Worm (Caenorhabditis elegans) whole organism, mixed stage, embryonic: ENCODE results near the gene ndx-9.

Experiments used
- M03D4.4 ChIP-seq: sonication (generic microtip); optimal IDR thresholded peaks from 2 replicates; lab custom pipeline; 2017; ENCODE audit warnings: mild to moderate bottlenecking, missing genetic modification characterization, missing compliant biosample characterization
- bed-3 ChIP-seq: fragments of 200-800 bp; sonication (Bioruptor generic); optimal IDR thresholded peaks from 3 replicates; lab custom pipeline; 2018; ENCODE audit warnings: mild to moderate bottlenecking, missing genetic modification characterization, moderate library complexity, missing compliant biosample characterization
- blmp-1 ChIP-seq: fragments of 150-350 bp; optimal IDR thresholded peaks from 2 replicates; lab custom pipeline; 2014; ENCODE audit warnings: missing biosample characterization, missing genetic modification characterization
- ceh-39 ChIP-seq: fragments of 150-350 bp; optimal IDR thresholded peaks from 2 replicates; lab custom pipeline; 2014; ENCODE audit warnings: missing biosample characterization, missing genetic modification characterization
- ceh-43 ChIP-seq: fragments of 200-800 bp; sonication (Bioruptor generic); optimal IDR thresholded peaks from 2 replicates; lab custom pipeline; 2018; ENCODE audit warnings: mild to moderate bottlenecking, missing genetic modification characterization, moderate library complexity, missing compliant biosample characterization
- ceh-83 ChIP-seq: fragments of 200-800 bp; sonication (Bioruptor generic); optimal IDR thresholded peaks from 2 replicates; lab custom pipeline; 2018; ENCODE audit warnings: mild to moderate bottlenecking, missing genetic modification characterization, missing compliant biosample characterization
- ces-1 ChIP-seq: fragments of 150-350 bp; optimal IDR thresholded peaks from 2 replicates; lab custom pipeline; 2014; ENCODE audit warnings: missing biosample characterization, missing genetic modification reagents, missing genetic modification characterization
- cnd-1 ChIP-seq: fragments of 200-800 bp; sonication (Bioruptor generic); optimal IDR thresholded peaks from 2 replicates; lab custom pipeline; 2018; ENCODE audit warnings: mild to moderate bottlenecking, missing genetic modification characterization, missing compliant biosample characterization
- elt-1 ChIP-seq: sonication (generic microtip); optimal IDR thresholded peaks from 2 replicates; lab custom pipeline; 2017; ENCODE audit warnings: missing genetic modification characterization, mild to moderate bottlenecking, missing compliant biosample characterization, antibody characterized with exemption, moderate library complexity, borderline replicate concordance; ENCODE audit not compliant: insufficient read depth
- elt-3 ChIP-seq: fragments of 150-350 bp; optimal IDR thresholded peaks from 2 replicates; lab custom pipeline; 2014; ENCODE audit warnings: missing biosample characterization, missing genetic modification characterization
- flh-1 ChIP-seq: fragments of 200-800 bp; sonication (Bioruptor generic); optimal IDR thresholded peaks from 2 replicates; lab custom pipeline; 2018; ENCODE audit warnings: mild to moderate bottlenecking, missing genetic modification characterization, moderate library complexity, missing compliant biosample characterization
- hlh-1 ChIP-seq: fragments of 150-350 bp; optimal IDR thresholded peaks from 2 replicates; lab custom pipeline; 2014; ENCODE audit warnings: missing biosample characterization, missing genetic modification reagents, missing genetic modification characterization
- lin-13 ChIP-seq: fragments of 150-350 bp; optimal IDR thresholded peaks from 2 replicates; lab custom pipeline; 2014; ENCODE audit warnings: missing biosample characterization, missing genetic modification characterization
- lin-32 ChIP-seq: fragments of 200-800 bp; sonication (Bioruptor generic); optimal IDR thresholded peaks from 2 replicates; lab custom pipeline; 2018; ENCODE audit warnings: mild to moderate bottlenecking, missing genetic modification characterization, missing compliant biosample characterization
- lsy-2 ChIP-seq: fragments of 150-350 bp; optimal IDR thresholded peaks from 2 replicates; lab custom pipeline; 2014; ENCODE audit warnings: missing biosample characterization, missing genetic modification characterization
- mab-5 ChIP-seq: fragments of 150-350 bp; optimal IDR thresholded peaks from 2 replicates; lab custom pipeline; 2014; ENCODE audit warnings: missing biosample characterization, missing genetic modification characterization
- mep-1 ChIP-seq: fragments of 150-350 bp; optimal IDR thresholded peaks from 2 replicates; lab custom pipeline; 2017; ENCODE audit warnings: missing biosample characterization, missing genetic modification reagents, missing genetic modification characterization, inconsistent platforms
- mls-2 ChIP-seq: sonication (generic microtip); optimal IDR thresholded peaks from 2 replicates; lab custom pipeline; 2016; ENCODE audit warnings: mild to moderate bottlenecking, missing genetic modification characterization, moderate library complexity, missing compliant biosample characterization
- nhr-12 ChIP-seq: fragments of 150-350 bp; optimal IDR thresholded peaks from 2 replicates; lab custom pipeline; 2014; ENCODE audit warnings: missing biosample characterization, missing genetic modification characterization
- nhr-2 ChIP-seq: fragments of 150-350 bp; optimal IDR thresholded peaks from 2 replicates; lab custom pipeline; 2014; ENCODE audit warnings: missing biosample characterization, missing genetic modification characterization
- nhr-237 ChIP-seq: fragments of 150-350 bp; optimal IDR thresholded peaks from 2 replicates; lab custom pipeline; 2014; ENCODE audit warnings: missing biosample characterization, missing genetic modification characterization
- nhr-76 ChIP-seq: sonication (generic microtip); optimal IDR thresholded peaks from 2 replicates; lab custom pipeline; 2017; ENCODE audit warnings: missing biosample characterization, missing genetic modification characterization
- pha-4 ChIP-seq: fragments of 150-350 bp; optimal IDR thresholded peaks from 2 replicates; lab custom pipeline; 2018; ENCODE audit warnings: missing biosample characterization, missing genetic modification reagents, missing genetic modification characterization
- sem-2 ChIP-seq: fragments of 200-800 bp; sonication (Bioruptor generic); optimal IDR thresholded peaks from 2 replicates; lab custom pipeline; 2018; ENCODE audit warnings: mild to moderate bottlenecking, missing genetic modification characterization, missing compliant biosample characterization
- snpc-4 ChIP-seq: fragments of 150-350 bp; optimal IDR thresholded peaks from 2 replicates; lab custom pipeline; 2014; ENCODE audit warnings: missing biosample characterization, missing genetic modification characterization
- sptf-1 ChIP-seq: sonication (generic microtip); optimal IDR thresholded peaks from 2 replicates; lab custom pipeline; 2017; ENCODE audit warnings: mild to moderate bottlenecking, missing genetic modification characterization, moderate library complexity, missing compliant biosample characterization
- unc-120 ChIP-seq: sonication (generic microtip); optimal IDR thresholded peaks from 2 replicates; lab custom pipeline; 2017; ENCODE audit warnings: missing genetic modification characterization, missing compliant biosample characterization; ENCODE audit not compliant: poor library complexity, severe bottlenecking
- unc-39 ChIP-seq: fragments of 150-350 bp; optimal IDR thresholded peaks from 2 replicates; lab custom pipeline; 2014; ENCODE audit warnings: missing biosample characterization, missing genetic modification characterization
- unc-62 ChIP-seq: fragments of 150-350 bp; optimal IDR thresholded peaks from 2 replicates; lab custom pipeline; 2014; ENCODE audit warnings: missing biosample characterization, missing genetic modification reagents, missing genetic modification characterization
- zip-8 ChIP-seq: fragments of 150-350 bp; optimal IDR thresholded peaks from 2 replicates; lab custom pipeline; 2014; ENCODE audit warnings: missing biosample characterization, missing genetic modification characterization
- ztf-11 ChIP-seq: fragments of 150-350 bp; optimal IDR thresholded peaks from 2 replicates; lab custom pipeline; 2014; ENCODE audit warnings: missing biosample characterization, missing genetic modification characterization

The ndx-9 gene

ce11 chrIV:11008255-11008654 lies 3.6 kb downstream of the ndx-9 start:
- TF ChIP-seq blmp-1 (tag; lab: Kevin White, UChicago) (peak; percentile 54), ceh-83 (GFP tag; lab: Kevin White, UChicago) (no peak), bed-3 (GFP tag; lab: Kevin White, UChicago) (no peak), hlh-1 (tag; lab: Kevin White, UChicago) (no peak), flh-1 (GFP tag; lab: Kevin White, UChicago) (no peak), pha-4 (peak; percentile 31), unc-62 (GFP tag; lab: Kevin White, UChicago) (no peak), ceh-43 (GFP tag; lab: Kevin White, UChicago) (no peak)

- TF ChIP-seq ceh-39 (tag; lab: Kevin White, UChicago), result no peak
- TF ChIP-seq mab-5 (tag; lab: Kevin White, UChicago), result no peak
- no peak for TF ChIP-seq blmp-1 (tag; lab: Kevin White, UChicago)
- no peak for TF ChIP-seq hlh-1 (tag; lab: Kevin White, UChicago)
- TF ChIP-seq ceh-43 (GFP tag; lab: Kevin White, UChicago), result no peak
- TF ChIP-seq lin-32 (GFP tag; lab: Kevin White, UChicago), result no peak
- TF ChIP-seq nhr-2 (tag; lab: Kevin White, UChicago), result no peak
- TF ChIP-seq sem-2 (GFP tag; lab: Kevin White, UChicago), result no peak
- no peak for TF ChIP-seq lsy-2 (tag; lab: Kevin White, UChicago)
- TF ChIP-seq nhr-237, result no peak
- TF ChIP-seq sptf-1, result no peak
- TF ChIP-seq elt-3 (tag; lab: Kevin White, UChicago), result no peak
- TF ChIP-seq nhr-12, result no peak
These were observed 5.0 kb downstream of the ndx-9 start for ce11 chrIV:11006868-11007267.

ce11 chrIV:11006383-11006782 lies 5.4 kb downstream of the ndx-9 start:
- no peak for TF ChIP-seq snpc-4 (tag; lab: Kevin White, UChicago)
- TF ChIP-seq lsy-2 (tag; lab: Kevin White, UChicago), result no peak
- TF ChIP-seq flh-1 (GFP tag; lab: Kevin White, UChicago), result no peak
- no peak for TF ChIP-seq lin-13 (tag; lab: Kevin White, UChicago)
- no peak for TF ChIP-seq cnd-1
- TF ChIP-seq unc-39 (tag; lab: Kevin White, UChicago), result no peak
- TF ChIP-seq lin-32 (GFP tag; lab: Kevin White, UChicago), result no peak
- TF ChIP-seq sptf-1, result no peak
- no peak for TF ChIP-seq elt-3 (tag; lab: Kevin White, UChicago)
- TF ChIP-seq nhr-237, result no peak
- no peak for TF ChIP-seq mls-2
- TF ChIP-seq, all 35 proteins: peak for 0

- no peak for TF ChIP-seq unc-120 (tag; lab: Kevin White, UChicago)
- TF ChIP-seq pha-4, result no peak
- TF ChIP-seq mls-2, result no peak
- no peak for TF ChIP-seq sem-2 (GFP tag; lab: Kevin White, UChicago)
- TF ChIP-seq lsy-2 (tag; lab: Kevin White, UChicago), result no peak
- TF ChIP-seq mab-5 (tag; lab: Kevin White, UChicago), result no peak
- TF ChIP-seq hlh-1 (tag; lab: Kevin White, UChicago), result no peak
- no peak for TF ChIP-seq elt-3 (tag; lab: Kevin White, UChicago)
- TF ChIP-seq mep-1 (tag; lab: Kevin White, UChicago), result no peak
- TF ChIP-seq, all 35 proteins: peak for 0
These were observed 7.5 kb downstream of the ndx-9 start, which contains the start of gene F13H10.1 for ce11 chrIV:11004273-11004672. TSS of gene F13H10.1 (plus strand) at chrIV:11004573.

- TF ChIP-seq nhr-2 (tag; lab: Kevin White, UChicago), result no peak
- TF ChIP-seq elt-1 (tag; lab: Kevin White, UChicago), result no peak
- no peak for TF ChIP-seq nhr-12
- no peak for TF ChIP-seq ceh-83 (GFP tag; lab: Kevin White, UChicago)
- TF ChIP-seq ces-1 (GFP tag; lab: Kevin White, UChicago), result no peak
- no peak for TF ChIP-seq nhr-76
- no peak for TF ChIP-seq cnd-1
- TF ChIP-seq bed-3 (GFP tag; lab: Kevin White, UChicago), result no peak
- TF ChIP-seq elt-3 (tag; lab: Kevin White, UChicago), result no peak
- no peak for TF ChIP-seq blmp-1 (tag; lab: Kevin White, UChicago)
- no peak for TF ChIP-seq mep-1 (tag; lab: Kevin White, UChicago)
- no peak for TF ChIP-seq ztf-11
- no peak for TF ChIP-seq M03D4.4 (tag; lab: Kevin White, UChicago)
- no peak for TF ChIP-seq ceh-39 (tag; lab: Kevin White, UChicago)
- TF ChIP-seq zip-8 (tag; lab: Kevin White, UChicago), result no peak
- no peak for TF ChIP-seq flh-1 (GFP tag; lab: Kevin White, UChicago)
- no peak for TF ChIP-seq unc-39 (tag; lab: Kevin White, UChicago)
- TF ChIP-seq lin-13 (tag; lab: Kevin White, UChicago), result no peak
- TF ChIP-seq sptf-1, result no peak
- no peak for TF ChIP-seq snpc-4 (tag; lab: Kevin White, UChicago)
These were observed 10.2 kb downstream of the ndx-9 start, which contains the start of gene F13H10.9 for ce11 chrIV:11001614-11002013. TSS of gene F13H10.9 (plus strand) at chrIV:11001914.
